Fruit fly (Drosophila melanogaster) whole organism, embryonic: ENCODE data around the gene stg.

Experiments
- Ada2b ChIP-seq: fragments of 200-800 bp; sonication (Bioruptor generic); IDR thresholded peaks from 2 replicates; pipeline ENCODE4 v1.3.6; 2022; ENCODE audit warnings: missing biosample characterization, missing genetic modification characterization
- Atf3 ChIP-seq: fragments of 200-800 bp; sonication (Bioruptor generic); optimal IDR thresholded peaks from 3 replicates; lab custom pipeline; 2016; ENCODE audit warnings: missing biosample characterization, missing genetic modification characterization
- CG10979 ChIP-seq: fragments of 200-800 bp; sonication (Bioruptor generic); optimal IDR thresholded peaks from 2 replicates; lab custom pipeline; 2018; ENCODE audit warnings: missing biosample characterization, mild to moderate bottlenecking, missing genetic modification characterization, moderate library complexity
- CG11456 ChIP-seq: fragments of 200-800 bp; sonication (Bioruptor generic); IDR thresholded peaks from 3 replicates; pipeline ENCODE4 v1.3.6; 2022; ENCODE audit warnings: missing biosample characterization, missing genetic modification characterization
- CG11504 ChIP-seq: fragments of 200-800 bp; sonication (Bioruptor generic); optimal IDR thresholded peaks from 3 replicates; lab custom pipeline; 2019; ENCODE audit warnings: missing biosample characterization, mild to moderate bottlenecking, missing genetic modification characterization, moderate library complexity
- CG11560 ChIP-seq: fragments of 200-800 bp; sonication (Bioruptor generic); IDR thresholded peaks from 3 replicates; pipeline ENCODE4 v1.3.6; 2022; ENCODE audit warnings: missing biosample characterization, missing genetic modification characterization
- CG13424 ChIP-seq: fragments of 200-800 bp; sonication (Bioruptor generic); optimal IDR thresholded peaks from 2 replicates; lab custom pipeline; 2019; ENCODE audit warnings: missing biosample characterization, mild to moderate bottlenecking, missing genetic modification characterization, moderate library complexity
- CG13894 ChIP-seq: fragments of 200-800 bp; sonication (Bioruptor generic); optimal IDR thresholded peaks from 3 replicates; lab custom pipeline; 2018; ENCODE audit warnings: missing biosample characterization, mild to moderate bottlenecking, missing genetic modification characterization, moderate library complexity
- CG17186 ChIP-seq: fragments of 200-800 bp; sonication (Bioruptor generic); optimal IDR thresholded peaks from 3 replicates; lab custom pipeline; 2017; ENCODE audit warnings: missing biosample characterization, missing genetic modification reagents, missing genetic modification characterization
- CG17385 ChIP-seq: fragments of 200-800 bp; sonication (Bioruptor generic); optimal IDR thresholded peaks from 3 replicates; lab custom pipeline; 2018; ENCODE audit warnings: missing biosample characterization, mild to moderate bottlenecking, missing genetic modification characterization
- CG17912 ChIP-seq: fragments of 200-800 bp; sonication (Bioruptor generic); optimal IDR thresholded peaks from 2 replicates; lab custom pipeline; 2018; ENCODE audit warnings: missing biosample characterization, mild to moderate bottlenecking, missing genetic modification characterization
- CG2678 ChIP-seq: fragments of 200-800 bp; sonication (Bioruptor generic); optimal IDR thresholded peaks from 3 replicates; lab custom pipeline; 2019; ENCODE audit warnings: missing biosample characterization, mild to moderate bottlenecking, missing genetic modification characterization, moderate library complexity
- CG2889 ChIP-seq: fragments of 200-800 bp; sonication (Bioruptor generic); IDR thresholded peaks from 3 replicates; pipeline ENCODE4 v1.3.6; 2022; ENCODE audit warnings: missing biosample characterization, missing genetic modification characterization
- CG32767 ChIP-seq: fragments of 200-800 bp; sonication (Bioruptor generic); IDR thresholded peaks from 2 replicates; pipeline ENCODE4 v1.3.6; 2022; ENCODE audit warnings: missing biosample characterization, missing genetic modification characterization
- CG3281 ChIP-seq: fragments of 200-800 bp; sonication (Bioruptor generic); optimal IDR thresholded peaks from 3 replicates; lab custom pipeline; 2017; ENCODE audit warnings: missing biosample characterization, mild to moderate bottlenecking, missing genetic modification characterization
- CG33557 ChIP-seq: fragments of 200-800 bp; sonication (Bioruptor generic); optimal IDR thresholded peaks from 2 replicates; lab custom pipeline; 2019; ENCODE audit warnings: missing biosample characterization, mild to moderate bottlenecking, missing genetic modification characterization, moderate library complexity
- CG34376 ChIP-seq: fragments of 200-800 bp; sonication (Bioruptor generic); optimal IDR thresholded peaks from 2 replicates; lab custom pipeline; 2018; ENCODE audit warnings: missing biosample characterization, mild to moderate bottlenecking, missing genetic modification characterization
- CG4424 ChIP-seq: fragments of 200-800 bp; sonication (Bioruptor generic); optimal IDR thresholded peaks from 3 replicates; lab custom pipeline; 2016; ENCODE audit warnings: missing biosample characterization, missing genetic modification characterization
- CG9727 ChIP-seq: fragments of 200-800 bp; sonication (Bioruptor generic); optimal IDR thresholded peaks from 3 replicates; lab custom pipeline; 2017; ENCODE audit warnings: missing biosample characterization, mild to moderate bottlenecking, missing genetic modification characterization
- Doc3 ChIP-seq: fragments of 200-800 bp; sonication (Bioruptor generic); IDR thresholded peaks from 3 replicates; pipeline ENCODE4 v1.3.6; 2022; ENCODE audit warnings: missing biosample characterization, missing genetic modification characterization; ENCODE audit not compliant: partially characterized antibody
- Dref ChIP-seq: fragments of 200-800 bp; sonication (Bioruptor generic); IDR thresholded peaks from 2 replicates; pipeline ENCODE4 v1.3.6; 2022; ENCODE audit warnings: missing biosample characterization, missing genetic modification characterization
- E2f2 ChIP-seq: fragments of 200-800 bp; sonication (Bioruptor generic); IDR thresholded peaks from 2 replicates; pipeline ENCODE4 v1.3.6; 2022; ENCODE audit warnings: missing biosample characterization, missing genetic modification characterization
- Hr51 ChIP-seq, 2 experiments: fragments of 200-800 bp; sonication (Bioruptor generic); optimal IDR thresholded peaks; 2 replicates in 1 of 2; 3 replicates in 1 of 2; lab custom pipeline; 2016 to 2018; ENCODE audit warnings: missing biosample characterization in 2 of 2, missing genetic modification characterization in 2 of 2, mild to moderate bottlenecking in 1 of 2, moderate library complexity in 1 of 2
- MBD-R2 ChIP-seq: fragments of 200-800 bp; sonication (Bioruptor generic); IDR thresholded peaks from 2 replicates; pipeline ENCODE4 v1.3.6; 2022; ENCODE audit warnings: missing biosample characterization, missing genetic modification characterization
- Meics ChIP-seq: fragments of 200-800 bp; sonication (Bioruptor generic); optimal IDR thresholded peaks from 2 replicates; lab custom pipeline; 2017; ENCODE audit warnings: missing biosample characterization, mild to moderate bottlenecking, missing genetic modification characterization
- NfI ChIP-seq: fragments of 200-800 bp; sonication (Bioruptor generic); optimal IDR thresholded peaks from 3 replicates; lab custom pipeline; 2018; ENCODE audit warnings: missing biosample characterization, mild to moderate bottlenecking, missing genetic modification characterization, moderate library complexity
- Side ChIP-seq: fragments of 200-800 bp; sonication (Bioruptor generic); optimal IDR thresholded peaks from 2 replicates; lab custom pipeline; 2016; ENCODE audit warnings: missing biosample characterization, missing genetic modification characterization
- Sox100B ChIP-seq: fragments of 200-800 bp; sonication (Bioruptor generic); optimal IDR thresholded peaks from 3 replicates; lab custom pipeline; 2018; ENCODE audit warnings: missing biosample characterization, mild to moderate bottlenecking, missing genetic modification characterization
- Usf ChIP-seq: fragments of 200-800 bp; sonication (Bioruptor generic); optimal IDR thresholded peaks from 2 replicates; lab custom pipeline; 2017; ENCODE audit warnings: missing genotype, missing biosample characterization, missing genetic modification characterization
- Xrp1 ChIP-seq: fragments of 200-800 bp; sonication (Bioruptor generic); IDR thresholded peaks from 2 replicates; pipeline ENCODE4 v1.3.6; 2022; ENCODE audit warnings: missing biosample characterization, missing genetic modification characterization
- YL-1 ChIP-seq: fragments of 200-800 bp; sonication (Bioruptor generic); optimal IDR thresholded peaks from 3 replicates; lab custom pipeline; 2017; ENCODE audit warnings: missing biosample characterization, mild to moderate bottlenecking, missing genetic modification characterization
- bsh ChIP-seq, 2 experiments: fragments of 200-800 bp; sonication (Bioruptor generic); optimal IDR thresholded peaks; 2 replicates each; lab custom pipeline; 2017 to 2018; ENCODE audit warnings: mild to moderate bottlenecking in 2 of 2, missing biosample characterization in 2 of 2, missing genetic modification characterization in 2 of 2, moderate library complexity in 1 of 2
- caup ChIP-seq: fragments of 200-800 bp; sonication (Bioruptor generic); optimal IDR thresholded peaks from 3 replicates; lab custom pipeline; 2017; ENCODE audit warnings: missing biosample characterization, mild to moderate bottlenecking, missing genetic modification characterization, moderate library complexity; ENCODE audit not compliant: severe bottlenecking
- fd3F ChIP-seq: fragments of 200-800 bp; sonication (Bioruptor generic); optimal IDR thresholded peaks from 2 replicates; lab custom pipeline; 2018; ENCODE audit warnings: missing biosample characterization, mild to moderate bottlenecking, missing genetic modification characterization, moderate library complexity
- ftz-f1 ChIP-seq: fragments of 200-800 bp; sonication (Bioruptor generic); optimal IDR thresholded peaks from 2 replicates; lab custom pipeline; 2016; ENCODE audit warnings: missing biosample characterization, missing genetic modification characterization
- gce ChIP-seq: fragments of 200-800 bp; sonication (Bioruptor generic); IDR thresholded peaks from 3 replicates; pipeline ENCODE4 v1.3.6; 2022; ENCODE audit warnings: missing biosample characterization, missing genetic modification characterization
- gcm2 ChIP-seq: fragments of 200-800 bp; sonication (Bioruptor generic); optimal IDR thresholded peaks from 2 replicates; lab custom pipeline; 2016; ENCODE audit warnings: missing biosample characterization, missing genetic modification characterization
- grau ChIP-seq: fragments of 200-800 bp; optimal IDR thresholded peaks from 3 replicates; lab custom pipeline; 2019; ENCODE audit warnings: missing biosample characterization, mild to moderate bottlenecking, missing genetic modification characterization, moderate library complexity
- hb ChIP-seq: fragments of 200-800 bp; sonication (Bioruptor generic); IDR thresholded peaks from 3 replicates; pipeline ENCODE4 v1.3.6; 2022; ENCODE audit warnings: missing biosample characterization, missing genetic modification characterization; ENCODE audit not compliant: partially characterized antibody
- hth ChIP-seq: fragments of >200 bp; optimal IDR thresholded peaks from 2 replicates; lab custom pipeline; 2017; ENCODE audit warnings: inconsistent platforms
- jumu ChIP-seq: fragments of 200-800 bp; sonication (Bioruptor generic); optimal IDR thresholded peaks from 3 replicates; lab custom pipeline; 2016; ENCODE audit warnings: missing biosample characterization, missing genetic modification characterization
- lilli ChIP-seq: fragments of 200-800 bp; sonication (Bioruptor generic); optimal IDR thresholded peaks from 3 replicates; lab custom pipeline; 2016; ENCODE audit warnings: missing biosample characterization, missing genetic modification characterization
- maf-S ChIP-seq: fragments of 200-800 bp; sonication (Bioruptor generic); optimal IDR thresholded peaks from 2 replicates; lab custom pipeline; 2016; ENCODE audit warnings: missing biosample characterization, missing genetic modification characterization
- pfk ChIP-seq: fragments of 200-800 bp; sonication (Bioruptor generic); optimal IDR thresholded peaks from 2 replicates; lab custom pipeline; 2018; ENCODE audit warnings: missing biosample characterization, mild to moderate bottlenecking, missing genetic modification characterization, moderate library complexity
- pros ChIP-seq: fragments of 200-800 bp; sonication (Bioruptor generic); optimal IDR thresholded peaks from 3 replicates; lab custom pipeline; 2019; ENCODE audit warnings: missing biosample characterization, mild to moderate bottlenecking, missing genetic modification characterization, moderate library complexity
- rib ChIP-seq: fragments of 200-800 bp; sonication (Bioruptor generic); IDR thresholded peaks from 2 replicates; pipeline ENCODE4 v1.3.6; 2022; ENCODE audit warnings: missing biosample characterization, missing genetic modification characterization
- run ChIP-seq: fragments of 200-800 bp; sonication (Bioruptor generic); optimal IDR thresholded peaks from 3 replicates; lab custom pipeline; 2018; ENCODE audit warnings: missing biosample characterization, mild to moderate bottlenecking, missing genetic modification characterization
- shn ChIP-seq: fragments of 200-800 bp; sonication (Bioruptor generic); optimal IDR thresholded peaks from 3 replicates; lab custom pipeline; 2016; ENCODE audit warnings: missing biosample characterization, missing genetic modification characterization
- tap ChIP-seq: fragments of 200-800 bp; optimal IDR thresholded peaks from 3 replicates; lab custom pipeline; 2019; ENCODE audit warnings: missing biosample characterization, mild to moderate bottlenecking, missing genetic modification characterization, moderate library complexity
- tgo ChIP-seq: fragments of 200-800 bp; sonication (Bioruptor generic); IDR thresholded peaks from 3 replicates; pipeline ENCODE4 v1.3.6; 2022; ENCODE audit warnings: missing biosample characterization, missing genetic modification characterization
- unpg ChIP-seq: fragments of 200-800 bp; sonication (Bioruptor generic); optimal IDR thresholded peaks from 3 replicates; lab custom pipeline; 2018; ENCODE audit warnings: missing biosample characterization, mild to moderate bottlenecking, missing genetic modification characterization, moderate library complexity

stg gene

DNA sequence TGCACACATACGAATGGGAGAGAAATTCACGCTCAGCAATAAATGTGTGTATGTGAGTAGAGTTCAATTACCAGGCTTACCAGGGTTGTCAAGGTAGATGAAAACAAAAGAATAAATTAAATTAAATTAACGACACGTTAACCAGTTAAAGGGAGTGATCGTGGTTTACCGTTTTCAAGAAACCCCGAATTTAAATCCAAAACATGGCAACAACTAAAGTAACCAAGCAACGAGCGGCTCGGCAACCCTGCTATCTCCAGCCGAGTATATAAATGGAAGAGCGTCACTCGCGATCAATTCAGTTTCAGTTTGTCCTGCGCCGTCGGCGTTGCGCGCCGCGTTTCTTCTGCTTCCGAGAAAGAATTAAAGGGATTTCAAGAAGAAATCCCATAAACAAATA is 41.3 kb downstream of the stg start (continued):
- TF ChIP-seq MBD-R2 (GFP tag; lab: Robert Waterston, UW) (peak; percentile 99), maf-S (GFP tag; lab: Kevin White, UChicago) (peak; percentile 99), CG9727 (GFP tag; lab: Kevin White, UChicago) (peak; percentile 100), CG13894 (tag; lab: Kevin White, UChicago) (peak; percentile 98), Atf3 (GFP tag; lab: Kevin White, UChicago) (peak; percentile 98), caup (peak; percentile 99), Doc3 (GFP tag; lab: Robert Waterston, UW) (no peak), NfI (GFP tag; lab: Kevin White, UChicago) (peak; percentile 99), gce (GFP tag; lab: Robert Waterston, UW) (peak; percentile 99), shn (GFP tag; lab: Kevin White, UChicago) (peak; percentile 98), Sox100B (GFP tag; lab: Kevin White, UChicago) (peak; percentile 98), rib (GFP tag; lab: Robert Waterston, UW) (peak; percentile 99), E2f2 (peak; percentile 92), Side (GFP tag; lab: Kevin White, UChicago) (peak; percentile 99), fd3F (GFP tag; lab: Kevin White, UChicago) (peak; percentile 98), CG10979 (tag; lab: Kevin White, UChicago) (peak; percentile 100), CG11456 (peak; percentile 99), pros (GFP tag; lab: Kevin White, UChicago) (peak; percentile 68), CG17385 (peak; percentile 98), unpg (GFP tag; lab: Kevin White, UChicago) (peak; percentile 100), CG2678 (tag; lab: Kevin White, UChicago) (peak; percentile 99), Xrp1 (GFP tag; lab: Robert Waterston, UW) (peak; percentile 100), CG34376 (GFP tag; lab: Kevin White, UChicago) (peak; percentile 98), hb (GFP tag; lab: Robert Waterston, UW) (no peak), ftz-f1 (peak; percentile 92), CG11560 (tag; lab: Robert Waterston, UW) (peak; percentile 92), CG4424 (peak; percentile 99), CG17186 (GFP tag; lab: Kevin White, UChicago) (peak; percentile 94), pfk (GFP tag; lab: Kevin White, UChicago) (peak; percentile 79), tap (peak; percentile 99), hth (lab: Kevin White, UChicago) (no peak), Usf (GFP tag; lab: Kevin White, UChicago) (peak; percentile 99), run (tag; lab: Kevin White, UChicago) (peak; percentile 98), CG17912 (GFP tag; lab: Kevin White, UChicago) (peak; percentile 99), grau (peak; percentile 98), Ada2b (GFP tag; lab: Robert Waterston, UW) (peak; percentile 99), bsh (GFP tag; optimal IDR thresholded peaks at IDR 0.05; lab: Kevin White, UChicago) (peak; percentile 99 to 100), CG13424 (tag; lab: Kevin White, UChicago) (peak; percentile 99), CG11504 (tag; lab: Kevin White, UChicago) (peak; percentile 98), lilli (GFP tag; lab: Kevin White, UChicago) (peak; percentile 100), Dref (GFP tag; lab: Robert Waterston, UW) (peak; percentile 50), tgo (GFP tag; lab: Robert Waterston, UW) (peak; percentile 99), CG2889 (GFP tag; lab: Robert Waterston, UW) (peak; percentile 99), jumu (GFP tag; lab: Kevin White, UChicago) (peak; percentile 98), Hr51 (GFP tag; optimal IDR thresholded peaks at IDR 0.05; lab: Kevin White, UChicago) (peak; percentile 99), CG32767 (GFP tag; lab: Robert Waterston, UW) (peak; percentile 99), CG33557 (GFP tag; lab: Kevin White, UChicago) (peak; percentile 100), CG3281 (GFP tag; lab: Kevin White, UChicago) (peak; percentile 99), Meics (GFP tag; lab: Kevin White, UChicago) (peak; percentile 99), YL-1 (GFP tag; lab: Kevin White, UChicago) (peak; percentile 99), gcm2 (GFP tag; lab: Kevin White, UChicago) (peak; percentile 98)
